Worm (Caenorhabditis elegans) whole organism, L1 larva: Measurements from ENCODE around the gene F20D1.22.

Experiments
- C16A3.4 ChIP-seq: fragments of 150-350 bp; optimal IDR thresholded peaks from 2 replicates; lab custom pipeline; 2014; ENCODE audit warnings: missing biosample characterization, missing genetic modification characterization
- aha-1 ChIP-seq: fragments of 150-350 bp; optimal IDR thresholded peaks from 2 replicates; lab custom pipeline; 2014; ENCODE audit warnings: missing biosample characterization, missing genetic modification characterization
- blmp-1 ChIP-seq: fragments of 150-350 bp; optimal IDR thresholded peaks from 2 replicates; lab custom pipeline; 2014; ENCODE audit warnings: missing biosample characterization, missing genetic modification characterization
- ceh-63 ChIP-seq: fragments of 200-800 bp; sonication (Bioruptor generic); optimal IDR thresholded peaks from 2 replicates; lab custom pipeline; 2018; ENCODE audit warnings: mild to moderate bottlenecking, missing genetic modification characterization, missing compliant biosample characterization
- ceh-82 ChIP-seq, 3 experiments: fragments of 150-350 bp in 1 of 3; sonication (generic microtip) in 2 of 3; optimal IDR thresholded peaks; 2 replicates each; lab custom pipeline; 2014 to 2017; ENCODE audit warnings: missing biosample characterization in 3 of 3, missing genetic modification characterization in 3 of 3
- ceh-90 ChIP-seq: sonication (generic microtip); optimal IDR thresholded peaks from 2 replicates; lab custom pipeline; 2016; ENCODE audit warnings: missing genetic modification characterization, missing compliant biosample characterization
- dpl-1 ChIP-seq, 3 experiments: fragments of 150-350 bp in 2 of 3; sonication (generic microtip) in 1 of 3; optimal IDR thresholded peaks; 2 replicates each; lab custom pipeline; 2014 to 2017; ENCODE audit warnings: missing biosample characterization in 3 of 3, missing genetic modification characterization in 3 of 3, missing genetic modification reagents in 3 of 3
- dsc-1 ChIP-seq: sonication (generic microtip); optimal IDR thresholded peaks from 2 replicates; lab custom pipeline; 2016; ENCODE audit warnings: mild to moderate bottlenecking, missing genetic modification characterization, missing compliant biosample characterization
- efl-1 ChIP-seq, 4 experiments: fragments of 150-350 bp; optimal IDR thresholded peaks in 3 of 4; peaks in 1 of 4; 1 replicate in 1 of 4; 2 replicates in 3 of 4; lab custom pipeline; 2014; ENCODE audit warnings: missing biosample characterization in 2 of 4, missing genetic modification characterization in 2 of 4, missing genetic modification reagents in 2 of 4
- elt-2 ChIP-seq: sonication (generic microtip); optimal IDR thresholded peaks from 2 replicates; lab custom pipeline; 2016; ENCODE audit warnings: missing genetic modification characterization, mild to moderate bottlenecking, inconsistent platforms, missing compliant biosample characterization, missing genetic modification reagents
- elt-3 ChIP-seq, 6 experiments: fragments of 150-350 bp in 1 of 6; sonication (generic microtip); optimal IDR thresholded peaks; 2 replicates each; lab custom pipeline; 2017 to 2018; ENCODE audit warnings: missing biosample characterization in 6 of 6, missing genetic modification characterization in 6 of 6, inconsistent platforms in 1 of 6
- ets-5 ChIP-seq: fragments of 200-800 bp; sonication (Bioruptor generic); IDR thresholded peaks from 2 replicates; pipeline ENCODE4 v1.3.6; 2022; ENCODE audit warnings: missing genetic modification characterization, missing compliant biosample characterization
- fkh-8 ChIP-seq: sonication (generic microtip); optimal IDR thresholded peaks from 2 replicates; lab custom pipeline; 2016; ENCODE audit warnings: mild to moderate bottlenecking, missing genetic modification characterization, missing compliant biosample characterization
- fos-1 ChIP-seq: fragments of 150-350 bp; optimal IDR thresholded peaks from 2 replicates; lab custom pipeline; 2014; ENCODE audit warnings: missing biosample characterization, missing genetic modification characterization
- grh-1 ChIP-seq: fragments of 200-800 bp; sonication (Bioruptor generic); IDR thresholded peaks from 2 replicates; pipeline ENCODE4 v1.3.6; 2022; ENCODE audit warnings: missing genetic modification reagents, missing genetic modification characterization, missing compliant biosample characterization
- hlh-4 ChIP-seq: sonication (generic microtip); optimal IDR thresholded peaks from 2 replicates; lab custom pipeline; 2016; ENCODE audit warnings: mild to moderate bottlenecking, missing genetic modification characterization, missing compliant biosample characterization
- irx-1 ChIP-seq: sonication (generic microtip); optimal IDR thresholded peaks from 2 replicates; lab custom pipeline; 2016; ENCODE audit warnings: missing genetic modification characterization, missing compliant biosample characterization
- jun-1 ChIP-seq: fragments of 150-350 bp; optimal IDR thresholded peaks from 2 replicates; lab custom pipeline; 2014; ENCODE audit warnings: missing biosample characterization, missing genetic modification reagents, missing genetic modification characterization
- lin-13 ChIP-seq: fragments of 150-350 bp; optimal IDR thresholded peaks from 2 replicates; lab custom pipeline; 2014; ENCODE audit warnings: missing biosample characterization, missing genetic modification reagents, missing genetic modification characterization
- lin-14 ChIP-seq: fragments of 200-800 bp; sonication (Bioruptor generic); optimal IDR thresholded peaks from 2 replicates; lab custom pipeline; 2018; ENCODE audit warnings: mild to moderate bottlenecking, missing genetic modification characterization, moderate library complexity, missing compliant biosample characterization
- lin-15B ChIP-seq: fragments of 150-350 bp; sonication (generic microtip); optimal IDR thresholded peaks from 3 replicates; lab custom pipeline; 2014; ENCODE audit warnings: missing biosample characterization, missing genetic modification characterization
- lin-35 ChIP-seq, 2 experiments: fragments of 150-350 bp; optimal IDR thresholded peaks; 2 replicates each; lab custom pipeline; 2014; ENCODE audit warnings: missing biosample characterization in 2 of 2, missing genetic modification characterization in 2 of 2, missing genetic modification reagents in 2 of 2
- lsy-2 ChIP-seq, 2 experiments: fragments of 150-350 bp; optimal IDR thresholded peaks; 2 replicates each; lab custom pipeline; 2014; ENCODE audit warnings: missing biosample characterization in 2 of 2, missing genetic modification characterization in 2 of 2
- mdl-1 ChIP-seq, 2 experiments: fragments of 150-350 bp; optimal IDR thresholded peaks; 2 replicates each; lab custom pipeline; 2014 to 2017; ENCODE audit warnings: missing biosample characterization in 2 of 2, missing genetic modification characterization in 2 of 2, inconsistent platforms in 1 of 2
- mep-1 ChIP-seq: fragments of 150-350 bp; optimal IDR thresholded peaks from 2 replicates; lab custom pipeline; 2014; ENCODE audit warnings: missing biosample characterization, missing genetic modification characterization
- nhr-19 ChIP-seq: fragments of 200-800 bp; sonication (Bioruptor generic); conservative IDR thresholded peaks from 2 replicates; pipeline ENCODE4 v1.3.6; 2022; ENCODE audit warnings: missing genetic modification characterization, missing compliant biosample characterization
- nhr-20 ChIP-seq: sonication (generic microtip); optimal IDR thresholded peaks from 2 replicates; lab custom pipeline; 2016; ENCODE audit warnings: mild to moderate bottlenecking, missing genetic modification characterization, missing compliant biosample characterization
- nhr-237 ChIP-seq: fragments of 150-350 bp; optimal IDR thresholded peaks from 2 replicates; lab custom pipeline; 2014; ENCODE audit warnings: missing biosample characterization, missing genetic modification characterization
- nhr-47 ChIP-seq: sonication (generic microtip); optimal IDR thresholded peaks from 2 replicates; lab custom pipeline; 2016; ENCODE audit warnings: mild to moderate bottlenecking, missing genetic modification characterization, moderate library complexity, missing compliant biosample characterization
- nhr-71 ChIP-seq: sonication (generic microtip); optimal IDR thresholded peaks from 2 replicates; lab custom pipeline; 2016; ENCODE audit warnings: mild to moderate bottlenecking, missing genetic modification characterization, moderate library complexity, missing compliant biosample characterization
- nhr-77 ChIP-seq: fragments of 150-350 bp; optimal IDR thresholded peaks from 2 replicates; lab custom pipeline; 2014; ENCODE audit warnings: missing biosample characterization, missing genetic modification characterization
- nhr-84 ChIP-seq: sonication (generic microtip); optimal IDR thresholded peaks from 2 replicates; lab custom pipeline; 2017; ENCODE audit warnings: missing biosample characterization, missing genetic modification characterization
- nhr-85 ChIP-seq: sonication (generic microtip); peaks from one replicate; lab custom pipeline; 2016; ENCODE audit warnings: missing genetic modification characterization, inconsistent platforms, missing compliant biosample characterization
- nhr-90 ChIP-seq: sonication (generic microtip); optimal IDR thresholded peaks from 2 replicates; lab custom pipeline; 2016; ENCODE audit warnings: mild to moderate bottlenecking, missing genetic modification characterization, missing compliant biosample characterization; ENCODE audit not compliant: poor library complexity
- pag-3 ChIP-seq: sonication (generic microtip); optimal IDR thresholded peaks from 2 replicates; lab custom pipeline; 2017; ENCODE audit warnings: missing genetic modification characterization, mild to moderate bottlenecking, missing compliant biosample characterization, antibody characterized with exemption, borderline replicate concordance; ENCODE audit not compliant: insufficient read depth
- pax-3 ChIP-seq: fragments of 200-800 bp; sonication (Bioruptor generic); optimal IDR thresholded peaks from 2 replicates; lab custom pipeline; 2018; ENCODE audit warnings: mild to moderate bottlenecking, missing genetic modification characterization, moderate library complexity, missing compliant biosample characterization
- skn-1 ChIP-seq: fragments of 150-350 bp; optimal IDR thresholded peaks from 2 replicates; lab custom pipeline; 2014; ENCODE audit warnings: missing biosample characterization, missing genetic modification characterization
- snpc-4 ChIP-seq: fragments of 150-350 bp; optimal IDR thresholded peaks from 2 replicates; lab custom pipeline; 2014; ENCODE audit warnings: missing biosample characterization, missing genetic modification characterization
- snu-23 ChIP-seq: sonication (generic microtip); optimal IDR thresholded peaks from 2 replicates; lab custom pipeline; 2016; ENCODE audit warnings: missing genetic modification characterization, missing compliant biosample characterization
- swsn-7 ChIP-seq: sonication (generic microtip); optimal IDR thresholded peaks from 2 replicates; lab custom pipeline; 2016; ENCODE audit warnings: missing genetic modification characterization, missing compliant biosample characterization
- tbx-2 ChIP-seq: sonication (generic microtip); optimal IDR thresholded peaks from 2 replicates; lab custom pipeline; 2016; ENCODE audit warnings: missing genetic modification characterization, missing compliant biosample characterization
- unc-130 ChIP-seq: fragments of 150-350 bp; optimal IDR thresholded peaks from 2 replicates; lab custom pipeline; 2017; ENCODE audit warnings: missing biosample characterization, missing genetic modification characterization, inconsistent platforms
- unc-62 ChIP-seq: fragments of 150-350 bp; optimal IDR thresholded peaks from 2 replicates; lab custom pipeline; 2014; ENCODE audit warnings: missing biosample characterization, missing genetic modification reagents, missing genetic modification characterization
- unc-86 ChIP-seq: sonication (generic microtip); optimal IDR thresholded peaks from 2 replicates; lab custom pipeline; 2016; ENCODE audit warnings: missing genetic modification characterization, missing compliant biosample characterization
- vab-15 ChIP-seq: sonication (generic microtip); optimal IDR thresholded peaks from 2 replicates; lab custom pipeline; 2017; ENCODE audit warnings: missing genotype, mild to moderate bottlenecking, missing genetic modification characterization, missing compliant biosample characterization
- xbp-1 ChIP-seq: sonication (generic microtip); optimal IDR thresholded peaks from 2 replicates; lab custom pipeline; 2016; ENCODE audit warnings: missing genetic modification characterization, missing compliant biosample characterization
- ztf-4 ChIP-seq: fragments of 150-350 bp; optimal IDR thresholded peaks from 2 replicates; lab custom pipeline; 2014; ENCODE audit warnings: missing biosample characterization, missing genetic modification characterization

The F20D1.22 gene

DNA sequence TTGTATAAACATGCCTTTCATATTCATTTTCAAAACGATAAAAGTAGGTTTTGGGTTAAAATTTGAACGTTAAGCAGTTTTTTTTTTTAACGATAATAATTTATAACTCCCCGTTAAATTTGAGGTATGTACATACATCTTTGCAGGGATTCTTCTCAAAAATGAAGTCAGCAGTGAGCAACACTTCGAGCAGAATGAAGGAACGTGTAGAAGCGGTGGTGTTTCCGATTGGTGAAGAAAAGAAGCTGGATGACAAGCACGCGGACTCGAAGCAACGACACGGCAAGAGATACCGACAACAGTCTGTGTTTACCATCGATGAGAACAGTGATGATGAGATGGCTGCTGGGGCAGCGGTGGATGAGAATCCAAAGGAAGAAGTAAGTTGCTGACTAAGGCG lies 6.5 kb downstream of the F20D1.22 start:
- TF ChIP-seq nhr-85 (tag; lab: Kevin White, UChicago) (peak; percentile 54), aha-1 (tag; lab: Kevin White, UChicago) (no peak), blmp-1 (tag; lab: Kevin White, UChicago) (no peak), efl-1 (optimal IDR thresholded peaks at IDR 0.05; lab: Kevin White, UChicago) (no peak), efl-1 (GFP tag; optimal IDR thresholded peaks at IDR 0.05 in 1 of 2; lab: Kevin White, UChicago) (peak in 1 of 2 experiments; percentile 89), xbp-1 (no peak)
- TF ChIP-seq, all 84 proteins: peak for 2

ce11 chrX:14975467-14976167 lies 9.0 kb downstream of the F20D1.22 start, which contains the start of gene F20D1.3:
Gene F20D1.3, plus strand, starts transcription at chrX:14976117.
- peak; percentile 46 for TF ChIP-seq grh-1 (GFP tag; lab: Robert Waterston, UW)
- peak; percentile 97 for TF ChIP-seq fos-1 (tag; lab: Kevin White, UChicago)
- TF ChIP-seq lin-35 (GFP tag; optimal IDR thresholded peaks at IDR 0.05; lab: Kevin White, UChicago): peak; percentile 35 to 63
- peak; percentile 78 for TF ChIP-seq snu-23 (GFP tag; lab: Kevin White, UChicago)
- peak in 1 of 2 experiments; percentile 34 for TF ChIP-seq mdl-1 (tag; optimal IDR thresholded peaks at IDR 0.05; lab: Kevin White, UChicago)
- no peak for TF ChIP-seq nhr-84
- TF ChIP-seq ztf-4 (tag; lab: Kevin White, UChicago): no peak
- peak in 3 of 6 experiments; percentile 24 to 31 (median 25) for TF ChIP-seq elt-3 (tag; optimal IDR thresholded peaks at IDR 0.05; lab: Kevin White, UChicago)
- TF ChIP-seq unc-62 (GFP tag; lab: Kevin White, UChicago): no peak
- TF ChIP-seq nhr-19: no peak
- no peak for TF ChIP-seq pag-3 (tag; lab: Kevin White, UChicago)
- TF ChIP-seq hlh-4 (tag; lab: Kevin White, UChicago): no peak
- TF ChIP-seq ceh-82 (tag; optimal IDR thresholded peaks at IDR 0.05; lab: Kevin White, UChicago): peak in 2 of 3 experiments; percentile 16
- peak; percentile 60 for TF ChIP-seq blmp-1 (tag; lab: Kevin White, UChicago)
- TF ChIP-seq fkh-8: peak; percentile 75
- TF ChIP-seq lsy-2 (tag; optimal IDR thresholded peaks at IDR 0.05; lab: Kevin White, UChicago): peak in 1 of 2 experiments; percentile 65
- TF ChIP-seq jun-1 (tag; lab: Kevin White, UChicago): peak; percentile 77
- no peak for TF ChIP-seq ets-5 (GFP tag; lab: Robert Waterston, UW)
- peak; percentile 6 for TF ChIP-seq xbp-1
- TF ChIP-seq unc-86 (tag; lab: Kevin White, UChicago): no peak
- TF ChIP-seq nhr-20 (tag; lab: Kevin White, UChicago): peak; percentile 66
- TF ChIP-seq nhr-47 (tag; lab: Kevin White, UChicago): peak; percentile 55
- peak; percentile 26 for TF ChIP-seq nhr-237 (tag; lab: Kevin White, UChicago)
- peak; percentile 78 for TF ChIP-seq nhr-71 (tag; lab: Kevin White, UChicago)
- peak; percentile 11 for TF ChIP-seq nhr-90 (tag; lab: Kevin White, UChicago)
- peak; percentile 8 to 42 for TF ChIP-seq efl-1 (optimal IDR thresholded peaks at IDR 0.05; lab: Kevin White, UChicago)
- TF ChIP-seq efl-1 (GFP tag; optimal IDR thresholded peaks at IDR 0.05 in 1 of 2; lab: Kevin White, UChicago): peak in 1 of 2 experiments; percentile 15
- TF ChIP-seq lin-13 (GFP tag; lab: Kevin White, UChicago): peak; percentile 72
- peak; percentile 4 for TF ChIP-seq snpc-4 (tag; lab: Kevin White, UChicago)
- peak; percentile 34 for TF ChIP-seq unc-130 (tag; lab: Kevin White, UChicago)
- TF ChIP-seq irx-1 (tag; lab: Kevin White, UChicago): peak; percentile 36
- no peak for TF ChIP-seq pax-3 (tag; lab: Kevin White, UChicago)
- TF ChIP-seq nhr-85 (tag; lab: Kevin White, UChicago): peak; percentile 91
- TF ChIP-seq nhr-77 (tag; lab: Kevin White, UChicago): peak; percentile 11
- TF ChIP-seq ceh-63: no peak
- TF ChIP-seq ceh-90 (tag; lab: Kevin White, UChicago): no peak
- TF ChIP-seq skn-1 (tag; lab: Kevin White, UChicago): peak; percentile 65
- TF ChIP-seq elt-2 (tag; lab: Kevin White, UChicago): no peak
- TF ChIP-seq dpl-1 (GFP tag; optimal IDR thresholded peaks at IDR 0.05; lab: Kevin White, UChicago): peak in 2 of 3 experiments; percentile 40 to 43
- TF ChIP-seq dsc-1 (tag; lab: Kevin White, UChicago): peak; percentile 14
- peak; percentile 71 for TF ChIP-seq mep-1 (tag; lab: Kevin White, UChicago)
- TF ChIP-seq C16A3.4 (tag; lab: Kevin White, UChicago): peak; percentile 68
- TF ChIP-seq lin-15B: no peak
- TF ChIP-seq swsn-7 (tag; lab: Kevin White, UChicago): peak; percentile 44
- TF ChIP-seq vab-15 (tag; lab: Kevin White, UChicago): no peak
- peak; percentile 91 for TF ChIP-seq lin-14 (GFP tag; lab: Kevin White, UChicago)
- peak; percentile 60 for TF ChIP-seq tbx-2 (tag; lab: Kevin White, UChicago)
- TF ChIP-seq, all 84 proteins: peak for 32
